Fruit fly (Drosophila melanogaster): ENCODE data around the gene CG13096.

CG13096 gene

dm6 chr2L:8463144-8464106 lies 48.2 kb downstream of the CG13096 start, which contains the start of gene Agpat2:
Gene Agpat2, minus strand, starts transcription at chr2L:8463994.
- TF ChIP-seq CG17801 (GFP tag; optimal IDR thresholded peaks at IDR 0.05; ENCODE audit: partially characterized antibody): no peak

dm6 chr2L:8461782-8462453 lies 49.7 kb downstream of the CG13096 start:
- no peak for TF ChIP-seq CG17801 (GFP tag; optimal IDR thresholded peaks at IDR 0.05; ENCODE audit: partially characterized antibody)

Measured in ovary, adult (tissue).